Fruit fly (Drosophila melanogaster): ENCODE results near the gene CG42816.

The CG42816 gene

DNA sequence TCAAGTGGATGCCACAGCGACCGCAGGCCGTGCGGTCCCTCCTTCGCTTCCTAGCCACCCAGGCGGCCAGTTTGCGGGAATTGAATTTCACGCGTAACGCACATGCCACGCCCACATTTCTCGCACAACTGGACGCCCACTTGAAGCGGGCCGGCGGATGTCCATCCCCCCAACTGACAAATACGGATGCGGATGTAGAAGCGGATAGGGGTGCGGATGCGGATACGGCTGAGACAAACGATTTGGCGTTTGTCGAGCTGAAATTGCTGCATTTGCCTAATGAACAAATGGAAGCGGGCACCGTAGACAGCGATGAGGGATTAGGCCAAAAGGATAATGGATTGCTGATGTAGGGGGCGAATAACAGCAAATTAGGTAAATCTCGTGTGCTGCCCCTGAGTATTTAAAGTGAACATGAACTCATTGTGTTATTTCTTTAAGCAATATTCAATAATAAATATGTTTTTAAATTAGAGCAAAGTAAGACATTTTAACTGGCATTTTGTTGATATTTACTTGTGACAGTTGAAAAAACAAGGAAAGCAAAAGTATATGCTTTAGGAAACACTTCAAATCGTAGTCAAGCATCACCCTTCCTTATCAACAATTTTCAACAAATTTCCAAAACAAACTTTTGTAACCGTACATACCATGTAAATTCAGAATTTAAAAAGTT lies 38.2 kb downstream of the CG42816 start, which contains the start of gene CG32181:
Gene CG32181, plus strand, starts transcription at position 626 of the 676 bp plus-strand sequence.
- TF ChIP-seq Pif1A (GFP tag; optimal IDR thresholded peaks at IDR 0.05) (no peak), fd96Ca (GFP tag; IDR thresholded peaks at IDR 0.05) (no peak), CG8301 (tag; optimal IDR thresholded peaks at IDR 0.05) (no peak), CG8159 (tag; optimal IDR thresholded peaks at IDR 0.05) (no peak), CG12605 (GFP tag; IDR thresholded peaks at IDR 0.05) (no peak), CG13204 (GFP tag; optimal IDR thresholded peaks at IDR 0.05) (no peak), Ets98B (GFP tag; IDR thresholded peaks at IDR 0.05) (no peak), CG9948 (tag; optimal IDR thresholded peaks at IDR 0.05) (no peak), gl (tag; optimal IDR thresholded peaks at IDR 0.05) (no peak), CG10348 (GFP tag; IDR thresholded peaks at IDR 0.05) (no peak), EcR (GFP tag; optimal IDR thresholded peaks at IDR 0.05) (no peak), Pif1B (GFP tag; optimal IDR thresholded peaks at IDR 0.05) (no peak), CG34367 (tag; optimal IDR thresholded peaks at IDR 0.05) (no peak), CG15710 (tag; optimal IDR thresholded peaks at IDR 0.05) (no peak)

DNA sequence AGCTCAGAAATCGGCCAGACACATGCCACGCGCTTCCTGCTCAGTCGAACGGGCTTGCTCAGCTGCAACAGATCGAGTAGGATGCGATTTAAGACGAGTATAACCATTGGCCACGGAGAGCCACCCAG lies 39.4 kb downstream of the CG42816 start, which contains the start of gene CG32182:
Gene CG32182, plus strand, starts transcription at position 29 of the 128 bp plus-strand sequence.
- TF ChIP-seq EcR (GFP tag; optimal IDR thresholded peaks at IDR 0.05) (no peak), CG17806 (tag; optimal IDR thresholded peaks at IDR 0.05) (no peak), CG14655 (GFP tag; optimal IDR thresholded peaks at IDR 0.05) (no peak), CG8301 (tag; optimal IDR thresholded peaks at IDR 0.05) (no peak), rn (GFP tag; IDR thresholded peaks at IDR 0.05) (no peak), CG9948 (tag; optimal IDR thresholded peaks at IDR 0.05) (no peak), CG12605 (GFP tag; IDR thresholded peaks at IDR 0.05) (no peak), gl (tag; optimal IDR thresholded peaks at IDR 0.05) (no peak), CG10348 (GFP tag; IDR thresholded peaks at IDR 0.05) (no peak)

DNA sequence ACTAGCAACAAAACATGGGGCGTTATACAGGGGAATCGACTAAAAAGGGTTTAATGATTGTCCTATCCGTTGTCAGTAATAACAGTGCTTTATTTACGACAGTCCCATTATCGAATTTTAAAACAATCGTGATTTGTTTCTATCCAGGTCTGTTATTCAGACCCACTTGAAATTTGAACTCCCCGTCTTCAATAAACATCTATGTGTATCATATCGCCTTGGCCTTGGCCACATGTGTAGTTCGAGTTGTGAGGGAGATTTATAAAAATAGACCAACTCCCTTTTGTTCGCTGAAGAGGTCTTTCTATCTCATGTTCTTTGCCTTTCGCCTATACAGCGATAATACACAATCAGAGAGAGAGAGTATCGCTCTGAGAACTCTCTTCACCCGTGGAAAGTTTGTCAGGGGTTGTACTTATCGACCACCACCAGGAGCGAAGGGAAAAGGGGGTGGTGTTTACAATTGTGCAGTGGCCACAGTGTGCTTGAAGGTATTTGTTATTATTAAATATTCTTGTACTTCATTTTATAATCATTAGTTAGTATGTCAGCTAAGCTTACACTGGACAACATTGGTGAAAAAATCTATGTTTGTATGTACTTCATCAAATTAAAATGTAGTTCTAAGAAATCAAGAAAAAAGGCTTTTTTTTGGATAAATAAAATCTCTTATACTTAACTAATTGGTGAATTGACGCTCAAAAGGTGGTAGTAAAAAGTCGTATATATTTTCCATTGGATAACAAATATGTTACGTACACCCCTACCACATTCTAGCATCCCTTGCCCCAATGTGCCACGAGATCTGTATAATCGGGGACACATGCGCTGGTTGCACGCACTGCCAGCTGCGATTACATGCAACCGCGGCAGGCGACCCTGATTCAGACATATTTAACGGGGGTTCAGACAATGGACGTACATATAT lies 40.0 kb downstream of the CG42816 start:
- TF ChIP-seq CG4496 (GFP tag; IDR thresholded peaks at IDR 0.05) (peak; percentile 66; the same call in 1 of the 3 replicates), CG32121 (GFP tag; IDR thresholded peaks at IDR 0.05) (peak; percentile 37; the same call in 1 of the 2 replicates), CG12605 (GFP tag; IDR thresholded peaks at IDR 0.05) (peak; percentile 25; the same call in 1 of the 2 replicates), Pif1A (GFP tag; optimal IDR thresholded peaks at IDR 0.05) (peak; percentile 72), EcR (GFP tag; optimal IDR thresholded peaks at IDR 0.05) (peak; percentile 47), CG17806 (tag; optimal IDR thresholded peaks at IDR 0.05) (peak; percentile 70), CG34367 (tag; optimal IDR thresholded peaks at IDR 0.05) (peak; percentile 61), fd96Ca (GFP tag; IDR thresholded peaks at IDR 0.05) (no peak), CG14655 (GFP tag; optimal IDR thresholded peaks at IDR 0.05) (peak; percentile 83), gl (tag; optimal IDR thresholded peaks at IDR 0.05) (peak; percentile 1), rn (GFP tag; IDR thresholded peaks at IDR 0.05) (no peak), Snoo (tag; optimal IDR thresholded peaks at IDR 0.05) (no peak), CG10348 (GFP tag; IDR thresholded peaks at IDR 0.05) (no peak), D1 (tag; optimal IDR thresholded peaks at IDR 0.05) (peak; percentile 61), CG15710 (tag; optimal IDR thresholded peaks at IDR 0.05) (peak; percentile 78), CG8301 (tag; optimal IDR thresholded peaks at IDR 0.05) (peak; percentile 79), CG8159 (tag; optimal IDR thresholded peaks at IDR 0.05) (peak; percentile 88), Ets98B (GFP tag; IDR thresholded peaks at IDR 0.05) (no peak; the same call in 1 of the 2 replicates), Pif1B (GFP tag; optimal IDR thresholded peaks at IDR 0.05) (peak; percentile 71), CG9948 (tag; optimal IDR thresholded peaks at IDR 0.05) (peak; percentile 76), CG13204 (GFP tag; optimal IDR thresholded peaks at IDR 0.05) (peak; percentile 19)

dm6 chr3L:17754285-17754684 lies 43.1 kb downstream of the CG42816 start:
- TF ChIP-seq CG8159 (tag; optimal IDR thresholded peaks at IDR 0.05) (no peak), D1 (tag; optimal IDR thresholded peaks at IDR 0.05) (no peak), CG17806 (tag; optimal IDR thresholded peaks at IDR 0.05) (no peak), CG9948 (tag; optimal IDR thresholded peaks at IDR 0.05) (no peak), CG32121 (GFP tag; IDR thresholded peaks at IDR 0.05) (no peak), Snoo (tag; optimal IDR thresholded peaks at IDR 0.05) (no peak), fd96Ca (GFP tag; IDR thresholded peaks at IDR 0.05) (no peak), CG34367 (tag; optimal IDR thresholded peaks at IDR 0.05) (no peak), Pif1B (GFP tag; optimal IDR thresholded peaks at IDR 0.05) (no peak), EcR (GFP tag; optimal IDR thresholded peaks at IDR 0.05) (no peak), Pif1A (GFP tag; optimal IDR thresholded peaks at IDR 0.05) (no peak), CG13204 (GFP tag; optimal IDR thresholded peaks at IDR 0.05) (no peak), CG12605 (GFP tag; IDR thresholded peaks at IDR 0.05) (no peak), CG14655 (GFP tag; optimal IDR thresholded peaks at IDR 0.05) (no peak), CG10348 (GFP tag; IDR thresholded peaks at IDR 0.05) (no peak)

DNA sequence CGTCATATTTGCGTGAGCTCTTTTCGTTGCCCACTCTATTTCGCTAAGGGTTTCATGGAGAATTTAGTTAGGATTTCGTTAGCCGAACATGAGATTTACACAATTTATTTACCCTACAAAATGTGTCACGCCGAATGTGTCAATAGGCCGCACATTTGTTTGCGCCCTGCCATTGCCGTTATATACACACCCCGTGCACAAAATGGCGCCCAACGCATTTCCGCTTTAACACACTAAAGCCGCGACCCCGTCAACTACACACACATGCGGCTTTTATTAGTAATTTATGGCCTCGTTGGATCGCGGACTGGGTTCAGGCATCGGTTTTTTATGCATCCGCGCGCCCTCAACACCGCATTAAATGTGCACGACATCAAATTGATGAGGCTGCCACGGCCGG lies 46.9 kb downstream of the CG42816 start, which contains the start of gene Adgf-B:
Gene Adgf-B, minus strand, starts transcription at position 101 of the 400 bp plus-strand sequence.
- TF ChIP-seq Ets98B (GFP tag; IDR thresholded peaks at IDR 0.05) (no peak), CG13204 (GFP tag; optimal IDR thresholded peaks at IDR 0.05) (no peak), CG34367 (tag; optimal IDR thresholded peaks at IDR 0.05) (no peak), CG4496 (GFP tag; IDR thresholded peaks at IDR 0.05) (no peak), CG12605 (GFP tag; IDR thresholded peaks at IDR 0.05) (no peak), fd96Ca (GFP tag; IDR thresholded peaks at IDR 0.05) (no peak), Pif1B (GFP tag; optimal IDR thresholded peaks at IDR 0.05) (no peak), gl (tag; optimal IDR thresholded peaks at IDR 0.05) (no peak), EcR (GFP tag; optimal IDR thresholded peaks at IDR 0.05) (no peak), CG14655 (GFP tag; optimal IDR thresholded peaks at IDR 0.05) (no peak), CG9948 (tag; optimal IDR thresholded peaks at IDR 0.05) (no peak), Pif1A (GFP tag; optimal IDR thresholded peaks at IDR 0.05) (no peak), rn (GFP tag; IDR thresholded peaks at IDR 0.05) (no peak), CG15710 (tag; optimal IDR thresholded peaks at IDR 0.05) (no peak), CG8301 (tag; optimal IDR thresholded peaks at IDR 0.05) (no peak), Snoo (tag; optimal IDR thresholded peaks at IDR 0.05) (no peak), CG17806 (tag; optimal IDR thresholded peaks at IDR 0.05) (no peak), CG8159 (tag; optimal IDR thresholded peaks at IDR 0.05) (no peak)

Data from whole organism, pupa.